Worm (Caenorhabditis elegans): Measurements from ENCODE around the gene C17B7.5.

C17B7.5 gene

ce11 chrV:3333334-3333733 is at the start of gene C17B7.5:
Gene C17B7.5 (plus strand): TSS chrV:3333634.
- TF ChIP-seq dsc-1 (tag; optimal IDR thresholded peaks at IDR 0.05) (no peak), sup-37 (GFP tag; optimal IDR thresholded peaks at IDR 0.05) (no peak), pag-3 (tag; optimal IDR thresholded peaks at IDR 0.05; ENCODE audit: borderline replicate concordance, insufficient read depth) (no peak), lin-13 (GFP tag; optimal IDR thresholded peaks at IDR 0.05) (no peak), blmp-1 (tag; optimal IDR thresholded peaks at IDR 0.05) (no peak), mep-1 (tag; optimal IDR thresholded peaks at IDR 0.05) (no peak), nhr-47 (tag; optimal IDR thresholded peaks at IDR 0.05) (no peak), lsy-2 (tag; optimal IDR thresholded peaks at IDR 0.05) (no peak), elt-3 (tag; optimal IDR thresholded peaks at IDR 0.05) (no peak), dpl-1 (GFP tag; optimal IDR thresholded peaks at IDR 0.05) (no peak), lin-14 (GFP tag; optimal IDR thresholded peaks at IDR 0.05) (no peak), nhr-237 (tag; optimal IDR thresholded peaks at IDR 0.05) (no peak), C16A3.4 (tag; optimal IDR thresholded peaks at IDR 0.05) (no peak), nhr-71 (tag; optimal IDR thresholded peaks at IDR 0.05) (no peak)

DNA sequence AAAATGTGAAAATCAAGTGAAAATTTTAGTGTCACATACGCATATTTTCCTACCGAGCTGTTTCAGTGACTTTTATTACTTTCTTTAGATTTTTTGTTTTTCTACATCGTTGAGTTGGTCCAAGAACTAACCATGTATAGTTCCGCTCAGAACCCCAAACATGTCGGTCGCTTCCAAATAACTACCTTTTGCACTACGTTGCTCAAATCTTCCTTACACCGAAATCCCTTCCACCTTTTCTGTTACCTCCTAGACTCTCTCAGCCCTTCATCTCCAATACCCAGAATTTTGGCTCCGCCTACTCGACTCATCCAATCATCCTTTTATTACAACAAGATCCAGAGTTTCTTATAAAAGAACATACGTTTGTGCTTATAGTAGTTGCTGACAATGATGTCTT is 48.8 kb upstream of the C17B7.5 start, which contains the start of gene F35F10.5:
Gene F35F10.5, plus strand, starts transcription at position 301 of the 400 bp plus-strand sequence.
- TF ChIP-seq lin-13 (GFP tag; optimal IDR thresholded peaks at IDR 0.05) (no peak), nhr-71 (tag; optimal IDR thresholded peaks at IDR 0.05) (no peak), nhr-85 (tag) (no peak), snu-23 (GFP tag; optimal IDR thresholded peaks at IDR 0.05) (no peak), egl-27 (tag; optimal IDR thresholded peaks at IDR 0.05) (no peak), sptf-1 (tag; optimal IDR thresholded peaks at IDR 0.05) (no peak), unc-86 (tag; optimal IDR thresholded peaks at IDR 0.05) (no peak), fkh-4 (tag; optimal IDR thresholded peaks at IDR 0.05; ENCODE audit: borderline replicate concordance) (no peak), ztf-4 (tag; optimal IDR thresholded peaks at IDR 0.05) (no peak), ceh-8 (GFP tag; optimal IDR thresholded peaks at IDR 0.05) (no peak), alr-1 (tag; optimal IDR thresholded peaks at IDR 0.05; ENCODE audit: borderline replicate concordance) (no peak), vab-15 (tag; optimal IDR thresholded peaks at IDR 0.05) (no peak), nhr-77 (tag; optimal IDR thresholded peaks at IDR 0.05) (no peak), mab-9 (GFP tag; IDR thresholded peaks at IDR 0.05) (no peak), F16B12.6 (tag; optimal IDR thresholded peaks at IDR 0.05) (no peak), nhr-47 (tag; optimal IDR thresholded peaks at IDR 0.05) (no peak), ceh-63 (GFP tag; optimal IDR thresholded peaks at IDR 0.05) (no peak), sup-37 (GFP tag; optimal IDR thresholded peaks at IDR 0.05) (no peak), rnt-1 (tag; optimal IDR thresholded peaks at IDR 0.05) (no peak)

DNA sequence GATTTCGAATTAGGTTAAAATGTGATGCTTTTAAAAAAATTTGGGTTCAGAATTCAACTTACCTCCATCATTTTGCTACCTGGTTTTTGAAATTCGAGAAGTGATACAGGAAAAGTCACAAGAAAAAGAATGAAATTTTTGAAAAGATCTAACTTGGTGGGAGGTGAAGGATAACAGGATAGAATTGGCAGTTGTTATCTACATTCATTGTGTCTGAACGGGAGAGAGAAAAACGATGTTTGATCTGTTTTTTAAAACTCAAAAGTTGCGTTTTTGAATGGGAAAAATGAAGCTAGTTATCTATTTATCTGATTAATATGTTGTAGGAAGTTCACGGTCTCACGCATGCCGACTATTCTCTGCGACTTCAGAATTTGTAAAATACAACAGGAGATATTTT is 46.1 kb upstream of the C17B7.5 start, which contains the start of gene F35F10.7:
Gene F35F10.7, minus strand, starts transcription at position 101 of the 400 bp plus-strand sequence.
- TF ChIP-seq unc-62 (GFP tag; optimal IDR thresholded peaks at IDR 0.05) (no peak), isw-1 (GFP tag; IDR thresholded peaks at IDR 0.05) (no peak), pag-3 (tag; optimal IDR thresholded peaks at IDR 0.05; ENCODE audit: borderline replicate concordance, insufficient read depth) (no peak)

ce11 chrV:3288134-3288533 is 45.3 kb upstream of the C17B7.5 start:
- no peak for TF ChIP-seq unc-62 (GFP tag; optimal IDR thresholded peaks at IDR 0.05)
- no peak for TF ChIP-seq Y116A8C.19 (tag; optimal IDR thresholded peaks at IDR 0.05; ENCODE audit: borderline replicate concordance)
- no peak for TF ChIP-seq dsc-1 (tag; optimal IDR thresholded peaks at IDR 0.05)
- no peak for TF ChIP-seq mep-1 (tag; optimal IDR thresholded peaks at IDR 0.05)
- no peak for TF ChIP-seq aha-1 (tag; optimal IDR thresholded peaks at IDR 0.05)
- no peak for TF ChIP-seq xbp-1 (tag; optimal IDR thresholded peaks at IDR 0.05)
- TF ChIP-seq hlh-17 (GFP tag; optimal IDR thresholded peaks at IDR 0.05; ENCODE audit: borderline replicate concordance), result no peak
- no peak for TF ChIP-seq fkh-10 (GFP tag; optimal IDR thresholded peaks at IDR 0.05)
- TF ChIP-seq efl-1 (optimal IDR thresholded peaks at IDR 0.05), result no peak
- TF ChIP-seq efl-1 (GFP tag; optimal IDR thresholded peaks at IDR 0.05 in 1 of 2), result no peak
- TF ChIP-seq isw-1 (GFP tag; IDR thresholded peaks at IDR 0.05), result no peak
- no peak for TF ChIP-seq nhr-77 (tag; optimal IDR thresholded peaks at IDR 0.05)
